Worm (Caenorhabditis elegans) whole organism, late embryonic: ENCODE results near the gene T06D4.1.

ENCODE experiments used
- C08G9.2 ChIP-seq: sonication (generic microtip); optimal IDR thresholded peaks from 2 replicates; lab custom pipeline; 2016; ENCODE audit warnings: mild to moderate bottlenecking, missing genetic modification characterization, moderate library complexity, missing compliant biosample characterization
- C38D4.7 ChIP-seq: fragments of 200-800 bp; sonication (Bioruptor generic); optimal IDR thresholded peaks from 2 replicates; lab custom pipeline; 2018; ENCODE audit warnings: mild to moderate bottlenecking, missing genetic modification characterization, moderate library complexity, missing compliant biosample characterization
- F13H6.1 ChIP-seq: sonication (generic microtip); optimal IDR thresholded peaks from 2 replicates; lab custom pipeline; 2016; ENCODE audit warnings: missing genetic modification characterization, missing compliant biosample characterization
- K02D7.2 ChIP-seq: sonication (generic microtip); optimal IDR thresholded peaks from 2 replicates; lab custom pipeline; 2017; ENCODE audit warnings: mild to moderate bottlenecking, missing genetic modification characterization, missing compliant biosample characterization
- K09A11.1 ChIP-seq: sonication (generic microtip); optimal IDR thresholded peaks from 2 replicates; lab custom pipeline; 2017; ENCODE audit warnings: antibody characterized with exemption, mild to moderate bottlenecking, missing genetic modification characterization, missing compliant biosample characterization; ENCODE audit not compliant: insufficient read depth
- T23F11.4 ChIP-seq: fragments of 200-800 bp; sonication (Bioruptor generic); optimal IDR thresholded peaks from 2 replicates; lab custom pipeline; 2018; ENCODE audit warnings: mild to moderate bottlenecking, missing genetic modification characterization, missing compliant biosample characterization
- Y22D7AL.16 ChIP-seq: sonication (generic microtip); optimal IDR thresholded peaks from 2 replicates; lab custom pipeline; 2016; ENCODE audit warnings: missing genetic modification characterization, missing compliant biosample characterization
- ahr-1 ChIP-seq: sonication (generic microtip); optimal IDR thresholded peaks from 2 replicates; lab custom pipeline; 2016; ENCODE audit warnings: missing genetic modification characterization, missing compliant biosample characterization
- ama-1 ChIP-seq: fragments of 150-350 bp; optimal IDR thresholded peaks from 2 replicates; lab custom pipeline; 2014
- ceh-14 ChIP-seq: sonication (generic microtip); optimal IDR thresholded peaks from 2 replicates; lab custom pipeline; 2016; ENCODE audit warnings: missing genotype, missing genetic modification characterization, missing compliant biosample characterization
- ceh-19 ChIP-seq: fragments of 200-800 bp; sonication (Bioruptor generic); optimal IDR thresholded peaks from 2 replicates; lab custom pipeline; 2018; ENCODE audit warnings: mild to moderate bottlenecking, missing genetic modification characterization, missing compliant biosample characterization
- ceh-2 ChIP-seq: sonication (generic microtip); optimal IDR thresholded peaks from 2 replicates; lab custom pipeline; 2016; ENCODE audit warnings: missing genotype, missing genetic modification characterization, missing compliant biosample characterization
- ceh-24 ChIP-seq: sonication (generic microtip); optimal IDR thresholded peaks from 2 replicates; lab custom pipeline; 2016; ENCODE audit warnings: mild to moderate bottlenecking, missing genetic modification characterization, missing compliant biosample characterization
- ceh-30 ChIP-seq: fragments of 150-350 bp; optimal IDR thresholded peaks from 2 replicates; lab custom pipeline; 2014; ENCODE audit warnings: missing biosample characterization, missing genetic modification characterization
- ceh-34 ChIP-seq: sonication (generic microtip); optimal IDR thresholded peaks from 2 replicates; lab custom pipeline; 2016; ENCODE audit warnings: mild to moderate bottlenecking, missing genetic modification characterization, missing compliant biosample characterization
- ceh-6 ChIP-seq: fragments of 200-800 bp; sonication (Bioruptor generic); optimal IDR thresholded peaks from 2 replicates; lab custom pipeline; 2018; ENCODE audit warnings: mild to moderate bottlenecking, missing genetic modification characterization, missing compliant biosample characterization
- che-1 ChIP-seq: sonication (generic microtip); optimal IDR thresholded peaks from 2 replicates; lab custom pipeline; 2016; ENCODE audit warnings: mild to moderate bottlenecking, missing genetic modification characterization, missing compliant biosample characterization
- fax-1 ChIP-seq: sonication (generic microtip); optimal IDR thresholded peaks from 2 replicates; lab custom pipeline; 2016; ENCODE audit warnings: missing genotype, missing genetic modification characterization, missing compliant biosample characterization
- gmeb-2 ChIP-seq: sonication (generic microtip); optimal IDR thresholded peaks from 2 replicates; lab custom pipeline; 2016; ENCODE audit warnings: missing genetic modification characterization, inconsistent platforms, missing compliant biosample characterization
- hlh-13 ChIP-seq: fragments of 200-800 bp; sonication (Bioruptor generic); optimal IDR thresholded peaks from 2 replicates; lab custom pipeline; 2018; ENCODE audit warnings: mild to moderate bottlenecking, missing genetic modification characterization, missing compliant biosample characterization
- hlh-15 ChIP-seq: sonication (generic microtip); optimal IDR thresholded peaks from 2 replicates; lab custom pipeline; 2016; ENCODE audit warnings: missing genetic modification characterization, missing compliant biosample characterization
- hlh-30 ChIP-seq: sonication (generic microtip); optimal IDR thresholded peaks from 2 replicates; lab custom pipeline; 2017; ENCODE audit warnings: antibody characterized with exemption, missing genetic modification characterization, missing compliant biosample characterization; ENCODE audit not compliant: insufficient read depth
- hlh-6 ChIP-seq: sonication (generic microtip); optimal IDR thresholded peaks from 2 replicates; lab custom pipeline; 2016; ENCODE audit warnings: missing genotype, missing genetic modification characterization, missing compliant biosample characterization
- hlh-8 ChIP-seq: sonication (generic microtip); optimal IDR thresholded peaks from 2 replicates; lab custom pipeline; 2016; ENCODE audit warnings: missing genotype, missing genetic modification characterization, missing compliant biosample characterization
- lim-6 ChIP-seq: sonication (generic microtip); optimal IDR thresholded peaks from 2 replicates; lab custom pipeline; 2016; ENCODE audit warnings: missing genetic modification characterization, missing compliant biosample characterization
- lin-11 ChIP-seq: fragments of 200-800 bp; sonication (Bioruptor generic); optimal IDR thresholded peaks from 2 replicates; lab custom pipeline; 2018; ENCODE audit warnings: mild to moderate bottlenecking, missing genetic modification characterization, missing compliant biosample characterization
- nhr-232 ChIP-seq: sonication (generic microtip); optimal IDR thresholded peaks from 2 replicates; lab custom pipeline; 2016; ENCODE audit warnings: missing genetic modification characterization, missing compliant biosample characterization
- npax-4 ChIP-seq: sonication (generic microtip); optimal IDR thresholded peaks from 2 replicates; lab custom pipeline; 2016; ENCODE audit warnings: missing genetic modification characterization, missing compliant biosample characterization
- odd-2 ChIP-seq: sonication (generic microtip); optimal IDR thresholded peaks from 2 replicates; lab custom pipeline; 2017; ENCODE audit warnings: antibody characterized with exemption, mild to moderate bottlenecking, missing genetic modification characterization, missing compliant biosample characterization
- pax-1 ChIP-seq: fragments of 150-350 bp; optimal IDR thresholded peaks from 2 replicates; lab custom pipeline; 2014; ENCODE audit warnings: missing biosample characterization, missing genetic modification characterization
- ref-2 ChIP-seq: sonication (generic microtip); optimal IDR thresholded peaks from 2 replicates; lab custom pipeline; 2016; ENCODE audit warnings: missing genetic modification characterization, missing compliant biosample characterization
- rnt-1 ChIP-seq: sonication (generic microtip); optimal IDR thresholded peaks from 2 replicates; lab custom pipeline; 2016; ENCODE audit warnings: missing genetic modification characterization, missing compliant biosample characterization
- sdc-2 ChIP-seq: sonication (generic microtip); optimal IDR thresholded peaks from 2 replicates; lab custom pipeline; 2016; ENCODE audit warnings: missing genotype, missing genetic modification characterization, missing compliant biosample characterization
- tbx-7 ChIP-seq: sonication (generic microtip); optimal IDR thresholded peaks from 2 replicates; lab custom pipeline; 2016; ENCODE audit warnings: missing genotype, missing genetic modification characterization, missing compliant biosample characterization
- ttx-3 ChIP-seq: sonication (generic microtip); optimal IDR thresholded peaks from 2 replicates; lab custom pipeline; 2016; ENCODE audit warnings: missing genetic modification reagents, missing genetic modification characterization, missing compliant biosample characterization
- unc-3 ChIP-seq, 2 experiments: fragments of 200-800 bp in 1 of 2; sonication (Bioruptor generic) in 1 of 2; sonication (generic microtip) in 1 of 2; conservative IDR thresholded peaks in 1 of 2; optimal IDR thresholded peaks in 1 of 2; 2 replicates each; pipeline versions ENCODE4 v1.3.6 to Lab custom; 2016 to 2022; ENCODE audit warnings: missing compliant biosample characterization in 2 of 2, missing genetic modification characterization in 2 of 2, missing genetic modification reagents in 1 of 2
- ztf-16 ChIP-seq: sonication (generic microtip); optimal IDR thresholded peaks from 2 replicates; lab custom pipeline; 2017; ENCODE audit warnings: missing genetic modification characterization, missing compliant biosample characterization

Gene T06D4.1

DNA sequence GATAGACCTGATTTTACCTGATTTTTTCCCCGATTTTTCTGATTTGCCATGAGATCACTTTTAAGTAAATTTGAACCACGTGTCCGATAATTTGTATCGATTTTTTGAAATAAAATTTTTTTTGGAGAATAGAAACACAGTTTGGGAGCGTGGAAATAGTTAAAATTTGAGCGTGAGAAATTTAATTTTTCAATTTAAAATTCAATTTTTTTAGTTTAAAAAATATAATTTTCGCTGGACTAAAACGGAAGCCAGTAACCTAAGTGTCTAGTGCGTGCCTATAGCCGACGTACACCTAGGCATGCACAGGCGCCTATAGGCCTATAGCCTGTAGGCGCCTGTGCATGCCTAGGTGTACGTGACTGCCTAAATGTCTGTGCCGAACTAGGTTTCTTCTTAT, 17.6 kb downstream of the T06D4.1 start, which contains the start of gene nep-9:
Gene nep-9 (minus strand): TSS at position 101 of the 400 bp plus-strand sequence.
- TF ChIP-seq odd-2 (tag; lab: Kevin White, UChicago) (no peak), sdc-2 (tag; lab: Kevin White, UChicago) (no peak), npax-4 (tag; lab: Kevin White, UChicago) (no peak), fax-1 (no peak), F13H6.1 (tag; lab: Kevin White, UChicago) (no peak)

DNA sequence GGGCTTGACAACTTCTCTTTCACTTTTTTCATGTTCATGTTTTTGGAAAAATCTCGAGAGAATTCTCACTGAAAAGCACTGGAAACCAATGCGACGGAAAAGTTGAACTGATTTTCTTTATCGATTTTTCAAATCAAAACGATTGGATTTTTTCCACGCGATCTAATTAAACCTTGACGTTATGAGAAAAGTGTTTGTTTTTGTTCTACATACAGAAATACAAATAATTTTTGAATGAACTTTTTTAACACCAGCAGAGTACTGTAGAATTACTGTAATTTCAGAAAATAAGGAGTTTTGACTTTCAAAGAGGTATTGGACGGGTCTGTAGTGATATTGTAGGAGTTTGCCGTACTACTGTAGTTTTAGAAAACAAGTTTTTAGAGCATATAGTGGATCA, 21.2 kb downstream of the T06D4.1 start, which contains the start of gene nep-10:
Gene nep-10 (minus strand): TSS at position 101 of the 400 bp plus-strand sequence.
- TF ChIP-seq T23F11.4 (GFP tag; lab: Kevin White, UChicago) (no peak), hlh-15 (tag; lab: Kevin White, UChicago) (no peak), lin-11 (no peak), ceh-19 (GFP tag; lab: Kevin White, UChicago) (no peak), ref-2 (tag; lab: Kevin White, UChicago) (no peak), ahr-1 (tag; lab: Kevin White, UChicago) (no peak), ttx-3 (tag; lab: Kevin White, UChicago) (no peak), ama-1 (lab: Kevin White, UChicago) (no peak), hlh-13 (GFP tag; lab: Kevin White, UChicago) (no peak), ceh-6 (no peak), Y22D7AL.16 (tag; lab: Kevin White, UChicago) (no peak), rnt-1 (tag; lab: Kevin White, UChicago) (no peak), F13H6.1 (tag; lab: Kevin White, UChicago) (no peak), lim-6 (tag; lab: Kevin White, UChicago) (no peak)

DNA sequence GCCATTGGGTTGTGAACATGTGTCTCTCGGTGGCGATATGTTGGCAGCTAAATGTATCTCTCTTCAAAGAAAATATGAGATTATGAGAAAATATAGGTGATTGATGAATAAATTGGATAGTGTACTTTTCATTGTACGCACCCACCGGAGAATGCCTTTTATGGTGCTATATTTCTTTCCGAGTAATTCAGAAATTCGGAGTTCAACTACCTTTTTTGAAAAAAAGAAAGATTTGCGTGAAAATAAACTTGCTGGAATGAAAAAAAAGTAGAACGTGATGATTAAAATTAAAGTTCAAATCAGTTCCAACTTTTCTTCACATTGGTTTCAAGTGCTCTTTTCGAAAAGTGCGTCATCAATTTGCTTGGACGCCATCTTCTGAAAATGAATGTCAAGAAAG, 21.9 kb downstream of the T06D4.1 start, which contains the start of gene nep-8:
Gene nep-8 (plus strand): TSS at position 301 of the 400 bp plus-strand sequence.
- TF ChIP-seq ceh-14 (tag; lab: Kevin White, UChicago) (no peak), Y22D7AL.16 (tag; lab: Kevin White, UChicago) (no peak), tbx-7 (tag; lab: Kevin White, UChicago) (no peak), gmeb-2 (tag; lab: Kevin White, UChicago) (no peak), ztf-16 (no peak), hlh-6 (tag; lab: Kevin White, UChicago) (no peak), ceh-19 (GFP tag; lab: Kevin White, UChicago) (no peak), K02D7.2 (tag; lab: Kevin White, UChicago) (no peak)

DNA sequence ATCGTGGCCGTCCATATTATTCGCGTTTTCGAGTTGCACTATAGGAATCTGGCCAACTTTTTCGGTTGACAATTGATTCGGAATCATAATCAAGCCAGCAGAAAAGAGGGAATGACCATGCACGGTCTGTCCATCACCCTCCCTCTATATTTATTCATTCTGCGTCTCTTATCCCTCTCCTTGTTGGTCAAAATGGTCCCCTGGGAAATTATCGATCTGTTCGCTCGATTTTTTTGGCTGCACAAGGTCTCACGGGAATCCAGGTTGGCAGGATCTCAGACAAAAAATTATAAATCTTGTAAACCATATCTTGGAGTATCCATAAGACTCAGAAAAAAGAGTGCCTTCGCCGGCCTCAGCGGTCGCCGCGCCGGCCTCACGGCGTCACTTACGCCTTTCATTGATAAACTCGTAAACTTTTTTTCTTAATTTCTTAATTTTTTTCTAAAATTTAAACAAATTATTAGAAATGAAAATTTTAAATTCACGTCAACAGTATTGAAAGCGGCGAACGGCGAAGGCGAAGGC, 32.8 kb downstream of the T06D4.1 start, which contains the start of the genes F18A12.7 and F18A12.2:
Gene F18A12.7 (minus strand): TSS at position 101 of the 528 bp plus-strand sequence.
Gene F18A12.2 (plus strand): TSS at position 478 of the 528 bp plus-strand sequence.
- TF ChIP-seq che-1 (tag; lab: Kevin White, UChicago) (no peak), unc-3 (GFP tag; conservative IDR thresholded peaks at IDR 0.05; lab: Robert Waterston, UW) (no peak), unc-3 (tag; optimal IDR thresholded peaks at IDR 0.05; lab: Kevin White, UChicago) (no peak), hlh-8 (tag; lab: Kevin White, UChicago) (no peak), ref-2 (tag; lab: Kevin White, UChicago) (no peak), lin-11 (no peak)

DNA sequence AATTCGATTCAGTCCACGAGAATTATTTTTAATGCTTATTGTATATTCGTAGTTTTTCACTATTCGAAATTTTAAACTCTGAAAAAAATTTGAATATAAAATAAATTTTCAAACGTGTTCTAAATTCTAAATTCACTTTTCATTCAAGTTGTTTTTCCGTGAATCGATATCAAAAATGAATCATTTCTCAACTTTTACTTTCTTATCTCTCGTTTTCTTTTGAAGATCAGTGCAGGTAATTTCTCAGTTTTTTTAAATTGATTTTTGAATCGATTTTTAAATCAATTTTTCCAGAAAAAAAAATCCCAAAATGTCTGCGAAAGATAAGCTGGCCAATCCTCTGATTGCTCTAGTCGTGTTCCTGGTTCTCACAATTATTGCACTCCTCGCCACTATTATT, 34.9 kb downstream of the T06D4.1 start, which contains the start of gene nep-6:
Gene nep-6 (plus strand): TSS at position 301 of the 400 bp plus-strand sequence.
- TF ChIP-seq ahr-1 (tag; lab: Kevin White, UChicago) = no peak
- TF ChIP-seq pax-1 (tag; lab: Kevin White, UChicago) = no peak
- no peak for TF ChIP-seq ceh-30 (tag; lab: Kevin White, UChicago)
- TF ChIP-seq nhr-232 (tag; lab: Kevin White, UChicago) = no peak
- TF ChIP-seq hlh-6 (tag; lab: Kevin White, UChicago) = no peak
- TF ChIP-seq ceh-24 = no peak
- TF ChIP-seq ceh-2 (tag; lab: Kevin White, UChicago) = no peak
- TF ChIP-seq hlh-8 (tag; lab: Kevin White, UChicago) = no peak
- no peak for TF ChIP-seq hlh-30 (tag; lab: Kevin White, UChicago)
- TF ChIP-seq K02D7.2 (tag; lab: Kevin White, UChicago) = no peak
- TF ChIP-seq ceh-34 = no peak
- no peak for TF ChIP-seq C38D4.7 (GFP tag; lab: Kevin White, UChicago)
- no peak for TF ChIP-seq Y22D7AL.16 (tag; lab: Kevin White, UChicago)
- TF ChIP-seq K09A11.1 (tag; lab: Kevin White, UChicago) = no peak
- no peak for TF ChIP-seq ztf-16
- no peak for TF ChIP-seq C08G9.2 (tag; lab: Kevin White, UChicago)
